Worm (Caenorhabditis elegans): ENCODE measurements around the gene tomm-70.

The tomm-70 gene

ce11 chrIII:8795595-8796141 lies 41.1 kb upstream of the tomm-70 start:
- no peak; the same call in 1 of the 2 replicates for TF ChIP-seq flt-1 (GFP tag; IDR thresholded peaks at IDR 0.05)
- no peak for TF ChIP-seq tbx-37 (GFP tag; conservative IDR thresholded peaks at IDR 0.05)
- no peak for TF ChIP-seq sea-1 (GFP tag; conservative IDR thresholded peaks at IDR 0.05)
- no peak for TF ChIP-seq ets-7 (tag; optimal IDR thresholded peaks at IDR 0.05)
- no peak for TF ChIP-seq tbx-11 (GFP tag; IDR thresholded peaks at IDR 0.05)
- peak; percentile 77 for TF ChIP-seq hmg-4 (GFP tag; optimal IDR thresholded peaks at IDR 0.05)
- TF ChIP-seq hmbx-1 (tag; optimal IDR thresholded peaks at IDR 0.05), result no peak
- peak; percentile 4 for TF ChIP-seq ceh-36 (tag; optimal IDR thresholded peaks at IDR 0.05)
- TF ChIP-seq aly-1 (tag; optimal IDR thresholded peaks at IDR 0.05), result no peak
- no peak for TF ChIP-seq hnd-1 (tag; optimal IDR thresholded peaks at IDR 0.05)
- TF ChIP-seq ama-1 (optimal IDR thresholded peaks at IDR 0.05), result no peak
- peak; percentile 9 for TF ChIP-seq F13C5.2 (tag; optimal IDR thresholded peaks at IDR 0.05)
- TF ChIP-seq scrt-1 (GFP tag; IDR thresholded peaks at IDR 0.05), result no peak
- TF ChIP-seq ceh-13 (GFP tag; optimal IDR thresholded peaks at IDR 0.05), result no peak
- TF ChIP-seq B0310.2 (tag; optimal IDR thresholded peaks at IDR 0.05), result peak; percentile 60
- TF ChIP-seq pes-1 (GFP tag; IDR thresholded peaks at IDR 0.05), result no peak

DNA sequence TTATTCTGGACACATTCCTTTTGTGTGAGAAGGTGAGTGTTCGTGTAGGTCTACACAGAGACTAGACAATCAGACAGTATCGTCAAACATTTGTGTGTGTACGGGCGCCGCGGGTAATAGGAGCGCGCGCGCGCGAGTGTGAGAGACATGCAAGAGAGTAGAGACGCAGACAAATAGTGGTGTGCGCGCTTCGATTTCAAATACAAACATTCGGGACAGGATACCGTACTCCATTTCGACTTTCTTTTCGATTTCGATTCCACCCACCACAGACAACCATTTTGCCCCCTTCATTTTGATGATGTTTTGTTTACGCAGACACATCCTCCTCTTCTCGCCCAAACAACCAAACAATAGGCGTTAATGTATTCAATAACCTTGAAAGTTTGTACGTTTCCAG lies 40.2 kb upstream of the tomm-70 start:
- TF ChIP-seq hmbx-1 (tag; optimal IDR thresholded peaks at IDR 0.05) (no peak), hmg-4 (GFP tag; optimal IDR thresholded peaks at IDR 0.05) (peak; percentile 15)

DNA sequence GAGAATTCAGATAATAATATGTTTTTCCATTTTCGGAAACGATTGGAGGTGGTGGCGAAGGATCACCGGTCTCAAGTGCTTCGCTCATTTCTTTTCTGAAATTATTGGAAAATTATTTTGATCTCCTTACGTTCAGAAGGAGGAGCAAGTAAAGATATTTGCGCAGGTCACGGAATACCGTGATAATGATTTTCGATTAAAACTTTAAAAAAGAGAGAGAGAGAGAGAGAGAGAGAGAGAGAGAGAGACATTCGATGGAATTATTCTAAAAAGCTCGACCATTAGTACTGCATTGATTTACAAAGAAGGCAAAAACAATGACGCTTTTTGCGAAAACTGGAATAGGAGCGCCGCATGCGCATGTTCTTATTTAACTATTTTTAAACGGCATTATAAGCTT lies 37.7 kb upstream of the tomm-70 start, which contains the start of gene ztf-1:
TSS of gene ztf-1 (minus strand) at position 101 of the 400 bp plus-strand sequence.
- TF ChIP-seq scrt-1 (GFP tag; IDR thresholded peaks at IDR 0.05) (no peak), ets-7 (tag; optimal IDR thresholded peaks at IDR 0.05) (no peak), hmbx-1 (tag; optimal IDR thresholded peaks at IDR 0.05) (no peak), tbx-11 (GFP tag; IDR thresholded peaks at IDR 0.05) (no peak), ceh-36 (tag; optimal IDR thresholded peaks at IDR 0.05) (no peak), aly-1 (tag; optimal IDR thresholded peaks at IDR 0.05) (no peak), B0310.2 (tag; optimal IDR thresholded peaks at IDR 0.05) (no peak), ceh-13 (GFP tag; optimal IDR thresholded peaks at IDR 0.05) (no peak), tbx-37 (GFP tag; conservative IDR thresholded peaks at IDR 0.05) (no peak), tra-4 (tag; optimal IDR thresholded peaks at IDR 0.05) (no peak)

ce11 chrIII:8791235-8791634 lies 36.7 kb upstream of the tomm-70 start, which contains the start of the genes zfp-1 and F54F2.14:
TSS of gene zfp-1 (plus strand) at chrIII:8791535.
TSS of gene F54F2.14 (plus strand) at chrIII:8791546.
- no peak for TF ChIP-seq ets-7 (tag; optimal IDR thresholded peaks at IDR 0.05)
- TF ChIP-seq tra-4 (tag; optimal IDR thresholded peaks at IDR 0.05), result no peak
- no peak for TF ChIP-seq tbx-37 (GFP tag; conservative IDR thresholded peaks at IDR 0.05)
- no peak for TF ChIP-seq hmg-4 (GFP tag; optimal IDR thresholded peaks at IDR 0.05)
- no peak for TF ChIP-seq hmbx-1 (tag; optimal IDR thresholded peaks at IDR 0.05)
- no peak for TF ChIP-seq aly-1 (tag; optimal IDR thresholded peaks at IDR 0.05)
- TF ChIP-seq tbx-11 (GFP tag; IDR thresholded peaks at IDR 0.05), result no peak
- TF ChIP-seq ama-1 (optimal IDR thresholded peaks at IDR 0.05), result no peak

- TF ChIP-seq hmg-4 (GFP tag; optimal IDR thresholded peaks at IDR 0.05) (no peak), ceh-13 (GFP tag; optimal IDR thresholded peaks at IDR 0.05) (no peak), aly-1 (tag; optimal IDR thresholded peaks at IDR 0.05) (no peak), B0310.2 (tag; optimal IDR thresholded peaks at IDR 0.05) (no peak), ceh-36 (tag; optimal IDR thresholded peaks at IDR 0.05) (no peak), tbx-11 (GFP tag; IDR thresholded peaks at IDR 0.05) (no peak), flt-1 (GFP tag; IDR thresholded peaks at IDR 0.05) (no peak), hnd-1 (tag; optimal IDR thresholded peaks at IDR 0.05) (no peak), ama-1 (optimal IDR thresholded peaks at IDR 0.05) (no peak), pes-1 (GFP tag; IDR thresholded peaks at IDR 0.05) (no peak), tra-4 (tag; optimal IDR thresholded peaks at IDR 0.05) (no peak), tbx-37 (GFP tag; conservative IDR thresholded peaks at IDR 0.05) (no peak)
Measured at ce11 chrIII:8788690-8789089, 34.1 kb upstream of the tomm-70 start.

DNA sequence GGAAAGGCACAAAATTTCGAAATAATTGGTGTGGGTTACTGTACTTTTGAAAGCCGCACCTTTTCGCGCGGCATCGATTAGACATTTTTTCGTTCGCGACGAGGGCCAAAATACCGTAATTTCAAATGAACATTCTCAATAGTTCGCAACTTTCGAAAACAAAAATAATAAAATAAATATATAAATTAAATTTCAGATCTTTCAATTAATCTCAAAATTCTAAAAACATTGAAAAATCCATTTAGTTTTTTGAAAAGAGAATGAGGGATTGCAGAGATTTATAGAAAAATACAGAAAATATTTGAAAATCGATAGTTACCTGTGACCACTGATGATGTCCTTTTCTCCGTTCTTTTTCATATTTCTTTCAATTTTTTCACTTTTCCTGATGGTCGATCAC lies 31.5 kb upstream of the tomm-70 start, which contains the start of gene K02D10.8:
TSS of gene K02D10.8 (plus strand) at position 301 of the 400 bp plus-strand sequence.
- no peak for TF ChIP-seq B0310.2 (tag; optimal IDR thresholded peaks at IDR 0.05)
- TF ChIP-seq tbx-37 (GFP tag; conservative IDR thresholded peaks at IDR 0.05), result no peak
- TF ChIP-seq flt-1 (GFP tag; IDR thresholded peaks at IDR 0.05), result no peak
- no peak for TF ChIP-seq hnd-1 (tag; optimal IDR thresholded peaks at IDR 0.05)
- TF ChIP-seq ceh-36 (tag; optimal IDR thresholded peaks at IDR 0.05), result no peak
- TF ChIP-seq F13C5.2 (tag; optimal IDR thresholded peaks at IDR 0.05), result no peak
- no peak for TF ChIP-seq ets-7 (tag; optimal IDR thresholded peaks at IDR 0.05)
- no peak for TF ChIP-seq hmbx-1 (tag; optimal IDR thresholded peaks at IDR 0.05)
- TF ChIP-seq ama-1 (optimal IDR thresholded peaks at IDR 0.05), result no peak
- no peak for TF ChIP-seq scrt-1 (GFP tag; IDR thresholded peaks at IDR 0.05)
- TF ChIP-seq tbx-11 (GFP tag; IDR thresholded peaks at IDR 0.05), result no peak
- no peak for TF ChIP-seq sea-1 (GFP tag; conservative IDR thresholded peaks at IDR 0.05)

DNA sequence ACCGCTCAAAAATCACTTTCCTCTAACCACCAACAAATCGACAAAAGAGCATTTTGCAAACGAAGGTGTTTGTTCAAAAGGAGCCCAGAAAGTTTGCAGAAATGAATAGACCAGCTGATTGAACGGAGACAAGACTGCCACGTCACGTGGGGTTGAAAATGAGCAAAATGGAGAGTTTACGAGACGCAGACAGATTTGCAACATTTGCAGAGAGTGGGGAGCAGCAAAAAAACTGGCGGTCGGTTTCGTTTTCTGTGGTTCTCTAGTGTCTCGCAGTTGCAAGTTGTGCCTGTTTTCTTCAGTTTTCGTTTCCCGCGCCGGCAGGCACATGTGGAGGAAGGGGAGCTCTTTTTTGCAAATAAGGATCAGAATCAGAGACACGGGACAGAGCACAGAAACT lies 30.9 kb upstream of the tomm-70 start:
- TF ChIP-seq ceh-13 (GFP tag; optimal IDR thresholded peaks at IDR 0.05) (no peak), pes-1 (GFP tag; IDR thresholded peaks at IDR 0.05) (no peak), flt-1 (GFP tag; IDR thresholded peaks at IDR 0.05) (no peak), aly-1 (tag; optimal IDR thresholded peaks at IDR 0.05) (no peak), F13C5.2 (tag; optimal IDR thresholded peaks at IDR 0.05) (no peak), hmbx-1 (tag; optimal IDR thresholded peaks at IDR 0.05) (no peak), scrt-1 (GFP tag; IDR thresholded peaks at IDR 0.05) (no peak), hnd-1 (tag; optimal IDR thresholded peaks at IDR 0.05) (no peak)

DNA sequence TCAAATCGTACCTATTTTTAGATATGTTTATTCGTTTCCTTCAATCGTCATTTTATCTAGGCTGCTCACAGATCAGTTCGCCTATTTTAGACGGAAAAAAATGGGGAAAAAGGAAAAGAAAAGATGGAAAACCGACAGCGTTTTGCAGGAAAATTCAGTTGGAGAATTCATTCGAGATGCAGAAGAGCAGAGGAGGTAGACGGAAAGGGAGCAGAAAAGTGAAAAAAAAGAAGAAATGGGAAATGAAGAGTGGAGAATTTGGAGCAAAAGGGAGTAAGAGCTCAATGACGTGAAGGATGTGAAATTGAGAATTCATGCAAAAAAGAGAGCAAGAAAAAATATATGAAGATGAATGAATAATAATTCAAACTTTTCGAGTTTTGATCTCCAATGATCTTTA lies 29.9 kb upstream of the tomm-70 start:
- TF ChIP-seq aly-1 (tag; optimal IDR thresholded peaks at IDR 0.05) (no peak), tra-4 (tag; optimal IDR thresholded peaks at IDR 0.05) (no peak), sea-1 (GFP tag; conservative IDR thresholded peaks at IDR 0.05) (no peak), tbx-37 (GFP tag; conservative IDR thresholded peaks at IDR 0.05) (no peak), hmbx-1 (tag; optimal IDR thresholded peaks at IDR 0.05) (no peak), pes-1 (GFP tag; IDR thresholded peaks at IDR 0.05) (no peak), hmg-4 (GFP tag; optimal IDR thresholded peaks at IDR 0.05) (no peak), scrt-1 (GFP tag; IDR thresholded peaks at IDR 0.05) (no peak), ceh-13 (GFP tag; optimal IDR thresholded peaks at IDR 0.05) (no peak), hnd-1 (tag; optimal IDR thresholded peaks at IDR 0.05) (no peak), ama-1 (optimal IDR thresholded peaks at IDR 0.05) (no peak), ets-7 (tag; optimal IDR thresholded peaks at IDR 0.05) (no peak), B0310.2 (tag; optimal IDR thresholded peaks at IDR 0.05) (no peak), F13C5.2 (tag; optimal IDR thresholded peaks at IDR 0.05) (no peak), tbx-11 (GFP tag; IDR thresholded peaks at IDR 0.05) (no peak)
